Fruit fly (Drosophila melanogaster) whole organism, prepupa: ENCODE results near the gene tld.
A peak's percentile ranks its signal among the peaks of the same experiment; 100 is the strongest.

ENCODE experiments used
- CG32006 ChIP-seq: fragments of 200-800 bp; sonication (Bioruptor generic); optimal IDR thresholded peaks from 3 replicates; lab custom pipeline; 2017; ENCODE audit warnings: missing biosample characterization, mild to moderate bottlenecking, missing genetic modification characterization
- CG6276 ChIP-seq: fragments of 200-800 bp; sonication (Bioruptor generic); optimal IDR thresholded peaks from 2 replicates; lab custom pipeline; 2017; ENCODE audit warnings: missing biosample characterization, mild to moderate bottlenecking, missing genetic modification characterization
- Eip93F ChIP-seq: fragments of 200-800 bp; sonication (Bioruptor generic); optimal IDR thresholded peaks from 2 replicates; lab custom pipeline; 2016; ENCODE audit warnings: missing biosample characterization, mild to moderate bottlenecking, missing genetic modification characterization
- Sox102F ChIP-seq: fragments of 200-800 bp; sonication (Bioruptor generic); optimal IDR thresholded peaks from 2 replicates; lab custom pipeline; 2016; ENCODE audit warnings: missing biosample characterization, mild to moderate bottlenecking, missing genetic modification characterization
- dac ChIP-seq: fragments of 200-800 bp; sonication (Bioruptor generic); optimal IDR thresholded peaks from 2 replicates; lab custom pipeline; 2017; ENCODE audit warnings: missing biosample characterization, mild to moderate bottlenecking, missing genetic modification characterization
- net ChIP-seq: fragments of 200-800 bp; sonication (Bioruptor generic); optimal IDR thresholded peaks from 3 replicates; lab custom pipeline; 2016; ENCODE audit warnings: missing biosample characterization, missing genetic modification characterization
- ss ChIP-seq, 2 experiments: fragments of 200-800 bp; sonication (Bioruptor generic); optimal IDR thresholded peaks; 2 replicates in 1 of 2; 3 replicates in 1 of 2; lab custom pipeline; 2017 to 2018; ENCODE audit warnings: mild to moderate bottlenecking in 2 of 2, missing biosample characterization in 2 of 2, missing genetic modification characterization in 2 of 2, moderate library complexity in 1 of 2
- svp ChIP-seq: fragments of 200-800 bp; sonication (Bioruptor generic); peaks from one replicate; lab custom pipeline; 2016; ENCODE audit warnings: missing biosample characterization, missing genetic modification characterization

DNA sequence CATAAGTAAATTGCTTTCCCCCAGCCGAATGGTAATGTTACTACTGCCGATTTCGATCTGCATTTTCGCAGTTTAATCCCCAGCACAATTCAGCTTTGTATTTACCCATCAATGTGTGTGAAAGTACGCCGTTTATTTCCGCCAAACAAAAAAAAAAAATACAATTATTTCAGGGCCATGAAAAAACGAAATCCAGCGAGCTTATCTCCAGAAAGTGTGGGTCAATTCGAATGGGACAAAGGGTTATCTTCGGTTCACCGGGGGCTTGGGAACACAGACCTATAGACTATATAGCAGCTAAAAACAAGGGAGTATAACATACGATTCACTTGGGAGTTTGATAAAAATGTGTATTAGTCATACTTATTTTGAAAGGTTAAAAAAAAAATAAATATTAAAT lies 22.5 kb upstream of the tld start:
- TF ChIP-seq dac (no peak), Eip93F (GFP tag; lab: Kevin White, UChicago) (no peak), CG6276 (GFP tag; lab: Kevin White, UChicago) (no peak), Sox102F (GFP tag; lab: Kevin White, UChicago) (no peak), ss (GFP tag; optimal IDR thresholded peaks at IDR 0.05; lab: Kevin White, UChicago) (no peak), net (no peak), svp (GFP tag; lab: Kevin White, UChicago) (peak; percentile 97), CG32006 (GFP tag; lab: Kevin White, UChicago) (no peak)
